Worm (Caenorhabditis elegans) whole organism, L4/young adult: ENCODE data around the gene srd-40.
"Not testable (repeated sequence)": the region's sequence is repeated elsewhere in the genome, so short reads cannot be mapped to it uniquely, and the experiment has no call there.

Experiments
- W03F9.2 ChIP-seq: fragments of 150-350 bp; optimal IDR thresholded peaks from 2 replicates; lab custom pipeline; 2014; ENCODE audit warnings: missing biosample characterization, missing genetic modification characterization
- dao-5 ChIP-seq: sonication (generic microtip); optimal IDR thresholded peaks from 2 replicates; lab custom pipeline; 2016; ENCODE audit warnings: missing genotype, missing genetic modification characterization, moderate library complexity, missing compliant biosample characterization
- him-1 ChIP-seq: sonication (generic microtip); optimal IDR thresholded peaks from 2 replicates; lab custom pipeline; 2016; ENCODE audit warnings: missing genotype, missing genetic modification reagents, missing genetic modification characterization, missing compliant biosample characterization

Gene srd-40

ce11 chrX:12304231-12304630 lies 19.3 kb upstream of the srd-40 start:
- TF ChIP-seq dao-5 (tag; lab: Kevin White, UChicago) (no peak), W03F9.2 (no peak), him-1 (tag; lab: Kevin White, UChicago) (no peak)

- TF ChIP-seq dao-5 (tag; lab: Kevin White, UChicago) (no peak), W03F9.2 (no peak), him-1 (tag; lab: Kevin White, UChicago) (no peak)
These were observed 17.0 kb upstream of the srd-40 start, which contains the start of gene phf-32 for ce11 chrX:12306565-12306964. Gene phf-32, plus strand, starts transcription at chrX:12306865.

ce11 chrX:12308045-12308499 lies 15.5 kb upstream of the srd-40 start, which contains the start of gene F17A2.16:
Gene F17A2.16, plus strand, starts transcription at chrX:12308449.
- not testable (repeated sequence) for TF ChIP-seq dao-5 (tag; lab: Kevin White, UChicago); W03F9.2; him-1 (tag; lab: Kevin White, UChicago)

ce11 chrX:12313779-12314178 lies 9.8 kb upstream of the srd-40 start:
- no peak for TF ChIP-seq W03F9.2
- no peak for TF ChIP-seq dao-5 (tag; lab: Kevin White, UChicago)
- no peak for TF ChIP-seq him-1 (tag; lab: Kevin White, UChicago)

DNA sequence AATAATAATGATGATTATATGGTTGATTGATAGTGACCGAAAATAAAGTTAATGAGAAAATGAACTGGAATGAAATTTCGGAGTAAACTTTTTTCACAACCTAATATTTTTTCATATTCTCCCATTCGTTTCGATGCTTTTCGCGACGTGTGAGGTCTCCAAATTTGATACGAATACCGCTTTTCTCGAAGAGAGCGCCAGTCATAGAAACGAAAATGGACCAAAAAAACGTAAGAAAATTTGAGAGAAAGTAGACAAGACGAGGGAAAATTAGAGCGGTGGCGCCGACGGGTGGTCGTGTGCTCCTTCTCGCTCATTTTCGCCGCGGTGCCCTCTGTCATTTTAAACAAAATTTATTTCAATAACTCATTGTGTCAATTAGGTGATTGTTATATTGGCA lies 9.1 kb upstream of the srd-40 start:
- TF ChIP-seq dao-5 (tag; lab: Kevin White, UChicago) (no peak), him-1 (tag; lab: Kevin White, UChicago) (no peak)

DNA sequence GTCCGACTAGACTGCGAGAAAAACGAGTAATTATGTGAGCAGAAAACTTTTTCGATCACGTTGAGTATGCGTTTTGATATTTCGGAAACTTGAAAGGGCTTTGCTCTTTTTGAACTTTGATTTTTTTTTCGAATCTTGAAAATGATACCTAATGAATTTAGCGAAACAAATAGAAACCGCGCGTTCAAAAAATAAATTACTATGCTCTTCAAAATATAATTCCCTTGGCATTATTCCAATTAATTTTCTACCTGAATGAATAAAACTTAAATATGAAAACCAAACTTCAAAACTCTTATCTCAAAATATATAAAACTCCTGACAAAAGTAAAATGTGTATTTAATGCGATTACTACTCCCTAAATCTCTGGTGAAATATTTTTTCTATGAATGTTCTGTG lies 8.3 kb upstream of the srd-40 start, which contains the start of gene xtr-2:
TSS of gene xtr-2 (plus strand) at position 301 of the 400 bp plus-strand sequence.
- TF ChIP-seq W03F9.2: no peak

DNA sequence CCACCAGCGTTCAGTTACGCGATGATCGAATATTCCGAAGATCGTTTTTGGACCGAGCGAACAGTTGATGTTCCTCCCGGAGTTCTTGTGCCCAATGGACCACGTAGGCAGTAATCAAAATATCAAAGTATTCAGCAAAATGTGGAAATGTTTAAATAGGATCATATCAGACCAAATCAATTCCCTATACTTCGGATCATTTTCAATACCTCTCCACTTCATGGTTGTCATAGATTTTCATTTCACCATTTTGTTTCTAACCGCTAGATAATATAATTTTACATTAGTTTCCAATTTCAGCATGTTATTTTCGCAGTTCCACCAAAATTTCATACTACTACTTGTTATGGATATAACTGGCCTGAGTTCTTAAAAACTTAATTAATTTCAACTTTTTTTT lies 6.0 kb upstream of the srd-40 start:
- no peak for TF ChIP-seq him-1 (tag; lab: Kevin White, UChicago)
- no peak for TF ChIP-seq W03F9.2
- TF ChIP-seq dao-5 (tag; lab: Kevin White, UChicago): no peak

ce11 chrX:12320737-12321136 lies 2.8 kb upstream of the srd-40 start, which contains the start of gene ceh-40:
Gene ceh-40, minus strand, starts transcription at chrX:12320777.
- no peak for TF ChIP-seq W03F9.2

DNA sequence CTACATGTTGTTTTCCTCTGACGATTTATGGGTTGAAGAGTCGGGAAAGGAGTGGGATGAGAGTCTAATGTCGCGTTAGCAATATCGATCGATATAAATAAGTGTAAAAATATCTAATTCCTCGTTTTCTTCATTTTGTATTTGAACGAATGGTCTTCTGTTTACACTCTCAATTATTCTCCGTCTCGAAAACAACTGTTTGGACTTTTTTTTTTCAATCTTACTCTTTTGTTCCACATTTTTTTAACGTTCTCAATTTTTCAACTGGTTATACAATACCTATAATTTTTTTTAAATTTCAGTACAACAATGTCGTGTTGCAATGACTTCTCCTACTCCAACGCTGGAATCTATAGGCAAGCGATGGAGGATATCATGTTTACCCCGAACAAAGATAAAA lies 2.2 kb upstream of the srd-40 start, which contains the start of gene F17A2.13:
TSS of gene F17A2.13 (plus strand) at position 301 of the 400 bp plus-strand sequence.
- no peak for TF ChIP-seq him-1 (tag; lab: Kevin White, UChicago)
- TF ChIP-seq W03F9.2: no peak
- TF ChIP-seq dao-5 (tag; lab: Kevin White, UChicago): no peak

DNA sequence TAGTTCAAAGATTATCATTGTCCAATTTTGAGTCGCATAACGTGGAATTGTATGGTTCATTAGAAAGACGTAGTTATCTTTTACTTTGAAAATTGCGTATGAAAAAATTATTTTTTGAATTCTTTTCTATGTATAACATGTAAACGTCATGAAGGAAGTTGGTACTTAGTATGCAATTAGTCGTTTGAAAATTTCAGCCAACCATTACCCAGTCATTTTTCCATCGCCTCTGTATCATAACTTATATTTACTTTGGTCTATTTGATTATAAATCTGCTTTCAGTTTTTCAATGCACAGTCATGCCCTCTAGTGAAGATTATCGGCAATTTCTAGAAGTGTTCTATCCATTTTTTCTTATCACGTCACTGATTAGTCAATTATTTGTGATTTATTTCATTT lies 2.9 kb downstream of the srd-40 start, which contains the start of gene srd-41:
TSS of gene srd-41 (plus strand) at position 301 of the 400 bp plus-strand sequence.
- TF ChIP-seq him-1 (tag; lab: Kevin White, UChicago): no peak
- TF ChIP-seq dao-5 (tag; lab: Kevin White, UChicago): no peak
- TF ChIP-seq W03F9.2: no peak

DNA sequence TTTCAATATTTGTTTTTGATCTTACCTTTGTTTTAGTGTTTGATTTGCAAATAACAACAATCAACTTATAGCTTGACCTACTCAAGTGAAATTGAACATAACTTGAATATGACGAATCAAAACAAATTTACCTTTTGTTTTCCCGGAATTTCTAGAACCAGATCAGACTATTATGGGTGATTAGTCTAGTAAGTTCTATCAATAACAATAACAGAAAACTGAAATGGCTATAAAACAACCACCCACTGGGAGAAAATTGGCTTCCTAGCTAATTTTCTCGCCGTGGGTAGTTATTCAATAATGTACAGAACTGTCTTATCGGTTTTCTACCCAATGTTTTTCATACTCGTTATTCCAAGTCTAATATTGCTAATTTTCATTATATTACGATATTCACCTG lies 5.1 kb downstream of the srd-40 start, which contains the start of gene srd-45:
TSS of gene srd-45 (plus strand) at position 301 of the 400 bp plus-strand sequence.
- TF ChIP-seq dao-5 (tag; lab: Kevin White, UChicago) (no peak), W03F9.2 (no peak), him-1 (tag; lab: Kevin White, UChicago) (no peak)

DNA sequence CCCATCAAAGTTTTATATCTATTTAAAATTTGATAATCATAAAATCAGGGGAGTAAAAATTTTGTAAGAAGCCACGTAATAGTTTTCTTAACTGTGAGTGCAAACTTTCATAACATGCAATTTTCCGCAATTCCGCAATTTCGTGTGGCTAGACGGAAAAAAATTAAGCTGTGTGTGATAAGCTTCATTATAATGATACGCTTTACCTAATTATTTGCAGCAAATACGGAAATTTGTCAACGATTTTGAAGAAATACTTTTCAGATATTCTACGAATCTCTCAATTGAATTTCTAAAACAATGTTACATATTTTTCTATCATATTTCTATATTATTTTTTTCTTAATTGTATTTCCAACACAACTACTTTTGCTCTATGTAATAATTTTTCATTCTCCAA lies 8.3 kb downstream of the srd-40 start, which contains the start of gene srd-46:
TSS of gene srd-46 (plus strand) at position 301 of the 400 bp plus-strand sequence.
- TF ChIP-seq dao-5 (tag; lab: Kevin White, UChicago) (no peak), him-1 (tag; lab: Kevin White, UChicago) (no peak), W03F9.2 (no peak)

DNA sequence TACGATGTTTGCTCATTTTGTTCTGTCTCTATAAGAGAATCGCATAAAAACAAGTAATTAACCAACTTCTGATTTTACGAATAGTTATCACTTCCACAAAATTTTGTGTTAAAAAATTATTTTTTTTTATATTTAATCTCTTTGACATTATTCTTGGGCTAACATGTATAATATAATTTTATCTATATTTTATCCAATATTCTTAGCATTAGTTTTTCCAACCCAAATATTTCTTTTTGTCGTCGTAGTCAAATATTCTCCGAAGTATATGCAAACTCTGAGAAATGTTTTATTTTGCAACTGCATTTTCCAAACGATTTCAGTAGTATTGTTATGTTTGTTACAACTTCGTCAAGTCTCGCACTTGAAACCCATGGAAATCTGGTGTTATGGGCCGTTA lies 9.9 kb downstream of the srd-40 start, which contains the start of gene srd-47:
TSS of gene srd-47 (plus strand) at position 164 of the 400 bp plus-strand sequence.
- TF ChIP-seq dao-5 (tag; lab: Kevin White, UChicago): no peak

- no peak for TF ChIP-seq him-1 (tag; lab: Kevin White, UChicago)
- TF ChIP-seq dao-5 (tag; lab: Kevin White, UChicago): no peak
- TF ChIP-seq W03F9.2: no peak
These were observed 12.3 kb downstream of the srd-40 start, which contains the start of gene srd-48 for ce11 chrX:12335808-12336207. Gene srd-48, plus strand, starts transcription at chrX:12336108.

- no peak for TF ChIP-seq him-1 (tag; lab: Kevin White, UChicago)
- TF ChIP-seq W03F9.2: no peak
- no peak for TF ChIP-seq dao-5 (tag; lab: Kevin White, UChicago)
These were observed 14.4 kb downstream of the srd-40 start, which contains the start of gene srd-44 for ce11 chrX:12337846-12338490. Gene srd-44, plus strand, starts transcription at chrX:12338440.
